Fruit fly (Drosophila melanogaster) whole organism, pupa: ENCODE results near the gene CG15731.

ENCODE experiments used
- CG12605 ChIP-seq: fragments of 200-800 bp; sonication (Bioruptor generic); IDR thresholded peaks from 2 replicates; pipeline ENCODE4 v1.3.6; 2022; ENCODE audit warnings: missing biosample characterization, missing genetic modification characterization
- CG13204 ChIP-seq: fragments of 200-800 bp; sonication (Bioruptor generic); optimal IDR thresholded peaks from 2 replicates; lab custom pipeline; 2018; ENCODE audit warnings: missing biosample characterization, mild to moderate bottlenecking, missing genetic modification characterization, moderate library complexity
- CG34367 ChIP-seq: fragments of 200-800 bp; sonication (Bioruptor generic); optimal IDR thresholded peaks from 2 replicates; lab custom pipeline; 2018; ENCODE audit warnings: missing biosample characterization, mild to moderate bottlenecking, missing genetic modification characterization
- CG8301 ChIP-seq: fragments of 200-800 bp; sonication (Bioruptor generic); optimal IDR thresholded peaks from 2 replicates; lab custom pipeline; 2018; ENCODE audit warnings: missing biosample characterization, mild to moderate bottlenecking, missing genetic modification characterization
- EcR ChIP-seq: fragments of 200-800 bp; sonication (Bioruptor generic); optimal IDR thresholded peaks from 3 replicates; lab custom pipeline; 2019; ENCODE audit warnings: missing biosample characterization, missing genetic modification characterization, mild to moderate bottlenecking, moderate library complexity, missing genetic modification reagents
- Pif1A ChIP-seq: fragments of 200-800 bp; sonication (Bioruptor generic); optimal IDR thresholded peaks from 3 replicates; lab custom pipeline; 2016; ENCODE audit warnings: missing biosample characterization, missing genetic modification characterization
- fd96Ca ChIP-seq: fragments of 200-800 bp; sonication (Bioruptor generic); IDR thresholded peaks from 3 replicates; pipeline ENCODE4 v1.3.6; 2022; ENCODE audit warnings: missing biosample characterization, missing genetic modification characterization

DNA sequence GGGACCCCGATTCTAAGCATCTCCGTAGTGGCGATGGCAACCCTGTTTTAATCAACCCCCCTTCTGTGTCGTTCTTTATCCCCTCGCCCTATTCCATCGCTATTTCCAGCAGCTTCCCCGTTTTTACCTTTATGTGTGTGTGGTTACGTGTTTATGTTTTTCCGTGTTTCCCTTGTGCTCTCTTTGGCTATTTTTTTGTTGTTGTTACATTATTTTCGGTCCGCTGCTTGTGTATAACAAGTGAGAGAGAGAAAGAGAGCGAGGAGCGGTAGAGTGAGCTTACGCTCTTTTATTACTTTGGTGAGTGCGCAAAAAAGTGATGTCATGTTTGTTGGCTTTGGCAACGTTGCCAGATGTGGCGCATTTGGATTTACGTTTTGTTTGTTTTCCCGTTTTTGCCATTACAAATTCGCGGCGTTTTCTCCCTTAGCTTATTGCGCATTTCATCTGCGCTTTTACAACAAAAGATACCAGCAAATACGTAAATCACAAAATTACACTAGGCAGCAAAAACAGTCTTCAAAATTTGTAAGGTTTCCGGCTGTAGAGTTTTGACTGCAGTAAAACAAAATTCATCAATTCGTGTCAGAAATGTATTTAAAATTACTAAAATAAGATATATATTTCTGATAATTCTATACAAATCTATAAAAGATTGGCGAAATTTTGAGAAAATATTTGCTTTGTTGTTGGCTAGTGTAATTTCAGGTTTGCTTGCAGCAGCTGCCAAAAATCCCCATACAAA is 12.8 kb upstream of the CG15731 start:
- TF ChIP-seq CG8301 (peak; percentile 6), CG12605 (GFP tag; lab: Robert Waterston, UW) (peak; percentile 6; the same call in 1 of the 2 replicates), Pif1A (GFP tag; lab: Kevin White, UChicago) (peak; percentile 2), CG13204 (GFP tag; lab: Kevin White, UChicago) (no peak), EcR (GFP tag; lab: Kevin White, UChicago) (no peak), CG34367 (no peak), fd96Ca (GFP tag; lab: Robert Waterston, UW) (peak; percentile 61; the same call in 2 of the 3 replicates)
